Worm (Caenorhabditis elegans) whole organism, L4 larva: ENCODE measurements around the gene T26C5.4.
A peak's percentile ranks its signal among the peaks of the same experiment; 100 is the strongest.

ENCODE experiments used
- D1046.2 ChIP-seq: fragments of 200-800 bp; sonication (Bioruptor generic); IDR thresholded peaks from 2 replicates; pipeline ENCODE4 v1.3.6; 2022; ENCODE audit warnings: missing genetic modification characterization, missing compliant biosample characterization
- F49E8.2 ChIP-seq: sonication (generic microtip); optimal IDR thresholded peaks from 2 replicates; lab custom pipeline; 2016; ENCODE audit warnings: missing compliant biosample characterization, mild to moderate bottlenecking, missing genetic modification characterization, borderline replicate concordance
- T20F7.1 ChIP-seq: fragments of 200-800 bp; sonication (Bioruptor generic); optimal IDR thresholded peaks from 2 replicates; lab custom pipeline; 2018; ENCODE audit warnings: mild to moderate bottlenecking, missing genetic modification characterization, missing compliant biosample characterization
- Y105C5A.15 ChIP-seq: fragments of 200-800 bp; sonication (Bioruptor generic); IDR thresholded peaks from 2 replicates; pipeline ENCODE4 v1.3.6; 2022; ENCODE audit warnings: missing genetic modification characterization, missing compliant biosample characterization
- Y5F2A.4 ChIP-seq: fragments of 200-800 bp; sonication (Bioruptor generic); optimal IDR thresholded peaks from 2 replicates; lab custom pipeline; 2018; ENCODE audit warnings: mild to moderate bottlenecking, missing genetic modification characterization, missing compliant biosample characterization
- aha-1 ChIP-seq: fragments of 150-350 bp; peaks from one replicate; lab custom pipeline; 2014; ENCODE audit warnings: missing biosample characterization, missing genetic modification characterization
- ceh-20 ChIP-seq: fragments of 200-800 bp; sonication (Bioruptor generic); IDR thresholded peaks from 2 replicates; pipeline ENCODE4 v1.3.6; 2022; ENCODE audit warnings: missing genetic modification reagents, missing genetic modification characterization, missing compliant biosample characterization
- ces-1 ChIP-seq: fragments of 150-350 bp; sonication (generic microtip); optimal IDR thresholded peaks from 4 replicates; lab custom pipeline; 2014; ENCODE audit warnings: missing biosample characterization, missing genetic modification reagents, missing genetic modification characterization
- cey-2 ChIP-seq: sonication (generic microtip); optimal IDR thresholded peaks from 3 replicates; lab custom pipeline; 2017; ENCODE audit warnings: missing genetic modification characterization, mild to moderate bottlenecking, missing compliant biosample characterization, antibody characterized with exemption, borderline replicate concordance; ENCODE audit not compliant: insufficient read depth
- daf-12 ChIP-seq: fragments of 150-350 bp; optimal IDR thresholded peaks from 2 replicates; lab custom pipeline; 2014; ENCODE audit warnings: missing biosample characterization, missing genetic modification reagents, missing genetic modification characterization
- daf-16 ChIP-seq, 3 experiments: sonication (generic microtip); optimal IDR thresholded peaks; 2 replicates each; lab custom pipeline; 2016 to 2017; ENCODE audit warnings: missing genetic modification characterization in 3 of 3, missing genetic modification reagents in 3 of 3, mild to moderate bottlenecking in 2 of 3, missing compliant biosample characterization in 2 of 3, missing biosample characterization in 1 of 3, moderate library complexity in 1 of 3
- daf-19 ChIP-seq: fragments of 200-800 bp; sonication (Bioruptor generic); conservative IDR thresholded peaks from 2 replicates; pipeline ENCODE4 v1.3.6; 2022; ENCODE audit warnings: missing genetic modification characterization, missing compliant biosample characterization
- daf-8 ChIP-seq: fragments of 200-800 bp; sonication (Bioruptor generic); IDR thresholded peaks from 2 replicates; pipeline ENCODE4 v1.3.6; 2022; ENCODE audit warnings: missing genetic modification characterization, missing compliant biosample characterization
- dpl-1 ChIP-seq: fragments of 150-350 bp; optimal IDR thresholded peaks from 2 replicates; lab custom pipeline; 2014; ENCODE audit warnings: missing biosample characterization, missing genetic modification reagents, missing genetic modification characterization
- dve-1 ChIP-seq: sonication (generic microtip); optimal IDR thresholded peaks from 2 replicates; lab custom pipeline; 2017; ENCODE audit warnings: antibody characterized with exemption, mild to moderate bottlenecking, missing genetic modification characterization, missing compliant biosample characterization; ENCODE audit not compliant: insufficient read depth
- gei-8 ChIP-seq: fragments of 200-800 bp; sonication (Bioruptor generic); optimal IDR thresholded peaks from 2 replicates; lab custom pipeline; 2018; ENCODE audit warnings: mild to moderate bottlenecking, missing genetic modification characterization, missing compliant biosample characterization
- hlh-11 ChIP-seq: fragments of 200-800 bp; sonication (Bioruptor generic); optimal IDR thresholded peaks from 2 replicates; lab custom pipeline; 2018; ENCODE audit warnings: mild to moderate bottlenecking, missing genetic modification characterization, missing compliant biosample characterization
- lin-15B ChIP-seq: fragments of 150-350 bp; sonication (generic microtip); optimal IDR thresholded peaks from 3 replicates; lab custom pipeline; 2014; ENCODE audit warnings: missing biosample characterization, missing genetic modification characterization
- lin-39 ChIP-seq: fragments of 150-350 bp; optimal IDR thresholded peaks from 2 replicates; lab custom pipeline; 2014; ENCODE audit warnings: missing biosample characterization, missing genetic modification reagents, missing genetic modification characterization
- mdl-1 ChIP-seq, 2 experiments: fragments of 150-350 bp in 1 of 2; sonication (generic microtip) in 1 of 2; optimal IDR thresholded peaks; 2 replicates each; lab custom pipeline; 2014 to 2017; ENCODE audit warnings: missing biosample characterization in 2 of 2, missing genetic modification characterization in 2 of 2
- mes-2 ChIP-seq: sonication (generic microtip); optimal IDR thresholded peaks from 2 replicates; lab custom pipeline; 2016; ENCODE audit warnings: missing genotype, mild to moderate bottlenecking, missing genetic modification characterization, missing compliant biosample characterization; ENCODE audit not compliant: poor library complexity, severe bottlenecking
- nhr-11 ChIP-seq: fragments of 150-350 bp; optimal IDR thresholded peaks from 2 replicates; lab custom pipeline; 2014; ENCODE audit warnings: missing biosample characterization, missing genetic modification characterization
- nhr-28 ChIP-seq: fragments of 150-350 bp; optimal IDR thresholded peaks from 2 replicates; lab custom pipeline; 2014; ENCODE audit warnings: missing biosample characterization, missing genetic modification characterization
- nhr-42 ChIP-seq: fragments of 200-800 bp; sonication (Bioruptor generic); IDR thresholded peaks from 2 replicates; pipeline ENCODE4 v1.3.6; 2022; ENCODE audit warnings: missing genetic modification characterization, missing compliant biosample characterization
- set-16 ChIP-seq: fragments of 200-800 bp; sonication (Bioruptor generic); IDR thresholded peaks from 2 replicates; pipeline ENCODE4 v1.3.6; 2022; ENCODE audit warnings: missing genetic modification reagents, missing genetic modification characterization, missing compliant biosample characterization
- tag-97 ChIP-seq: fragments of 200-800 bp; sonication (Bioruptor generic); IDR thresholded peaks from 2 replicates; pipeline ENCODE4 v1.3.6; 2022; ENCODE audit warnings: missing genetic modification characterization, missing compliant biosample characterization
- unc-62 ChIP-seq, 3 experiments: fragments of 150-350 bp in 1 of 3; sonication (generic microtip); optimal IDR thresholded peaks in 2 of 3; peaks in 1 of 3; 1 replicate in 1 of 3; 2 replicates in 2 of 3; lab custom pipeline; 2014 to 2017; ENCODE audit warnings: missing biosample characterization in 3 of 3, missing genetic modification characterization in 3 of 3, missing genetic modification reagents in 3 of 3, missing genotype in 1 of 3
- zip-2 ChIP-seq: fragments of 150-350 bp; optimal IDR thresholded peaks from 2 replicates; lab custom pipeline; 2014; ENCODE audit warnings: missing biosample characterization, missing genetic modification characterization

T26C5.4 gene

DNA sequence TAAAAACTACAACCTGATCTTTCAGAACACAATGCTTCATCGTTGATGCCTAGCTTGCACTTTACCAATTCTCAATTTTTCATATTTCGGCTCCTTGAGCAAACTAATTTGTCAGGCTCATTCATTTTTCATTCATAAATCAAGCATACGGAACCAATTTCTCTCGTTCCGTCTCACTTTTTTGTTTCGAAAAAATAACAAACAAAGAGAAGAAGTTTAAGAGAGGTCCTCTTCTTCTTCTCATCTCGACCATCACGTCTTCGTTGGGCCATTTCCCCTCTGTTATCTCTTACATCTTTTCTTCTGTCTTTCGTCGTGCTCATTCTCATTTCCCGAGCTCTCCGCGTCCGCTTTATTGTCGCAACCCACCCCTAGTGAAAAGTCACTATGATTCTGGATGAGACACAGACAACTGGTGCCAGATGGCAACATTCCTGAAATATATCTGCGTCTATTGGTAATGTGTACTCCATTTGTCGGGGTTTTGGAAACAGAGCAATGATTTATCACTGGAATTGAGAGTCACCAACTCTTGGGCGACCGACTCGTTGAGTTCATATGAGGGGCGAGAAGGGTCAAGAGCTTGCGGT lies 14.5 kb upstream of the T26C5.4 start (continued):
- no peak for TF ChIP-seq daf-19 (GFP tag; lab: Robert Waterston, UW)
- TF ChIP-seq nhr-42 (GFP tag; lab: Robert Waterston, UW): no peak
- no peak for TF ChIP-seq D1046.2 (GFP tag; lab: Robert Waterston, UW)

DNA sequence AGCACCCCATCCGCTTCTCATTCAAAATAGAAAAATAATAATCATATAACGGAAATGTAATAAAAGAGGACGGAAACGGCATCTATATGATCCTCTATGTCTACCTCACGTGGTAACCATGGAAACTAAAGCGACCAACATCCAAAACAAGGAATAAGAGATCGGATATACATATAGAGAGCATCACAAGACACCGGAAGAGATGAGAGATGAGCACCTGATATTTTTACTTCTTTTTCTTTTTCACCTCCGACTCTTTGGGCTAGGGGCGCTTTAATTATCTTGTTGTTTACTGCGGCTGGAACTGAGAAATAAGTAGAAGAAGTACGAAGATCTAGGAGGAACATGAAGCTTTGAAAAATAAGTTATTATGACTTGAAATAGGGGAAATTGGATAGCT lies 13.5 kb upstream of the T26C5.4 start:
- TF ChIP-seq mes-2 (no peak), cey-2 (tag; lab: Kevin White, UChicago) (no peak), F49E8.2 (tag; lab: Kevin White, UChicago) (no peak), nhr-11 (tag; lab: Kevin White, UChicago) (peak; percentile 46), ces-1 (no peak), unc-62 (GFP tag; optimal IDR thresholded peaks at IDR 0.05 in 1 of 2; lab: Kevin White, UChicago) (peak in 1 of 2 experiments; percentile 36), unc-62 (tag; optimal IDR thresholded peaks at IDR 0.05; lab: Kevin White, UChicago) (no peak), lin-15B (tag; lab: Kevin White, UChicago) (no peak), tag-97 (GFP tag; lab: Robert Waterston, UW) (no peak)

- TF ChIP-seq aha-1 (peak; percentile 64), Y105C5A.15 (GFP tag; lab: Robert Waterston, UW) (no peak), zip-2 (no peak)
Measured at ce11 chrII:9262845-9263402, 12.6 kb upstream of the T26C5.4 start.

ce11 chrII:9261931-9262562 lies 11.7 kb upstream of the T26C5.4 start, which contains the start of gene aqp-2:
TSS of gene aqp-2 (minus strand) at chrII:9261981.
- peak; percentile 50 for TF ChIP-seq hlh-11 (tag; lab: Kevin White, UChicago)
- no peak for TF ChIP-seq T20F7.1 (GFP tag; lab: Kevin White, UChicago)
- TF ChIP-seq Y5F2A.4 (GFP tag; lab: Kevin White, UChicago): no peak
- TF ChIP-seq nhr-11 (tag; lab: Kevin White, UChicago): peak; percentile 28
- TF ChIP-seq F49E8.2 (tag; lab: Kevin White, UChicago): no peak
- peak in 1 of 2 experiments; percentile 56 for TF ChIP-seq unc-62 (GFP tag; optimal IDR thresholded peaks at IDR 0.05 in 1 of 2; lab: Kevin White, UChicago)
- TF ChIP-seq unc-62 (tag; optimal IDR thresholded peaks at IDR 0.05; lab: Kevin White, UChicago): no peak
- TF ChIP-seq dve-1: no peak
- TF ChIP-seq daf-8 (GFP tag; lab: Robert Waterston, UW): no peak
- TF ChIP-seq daf-12: no peak
- TF ChIP-seq mdl-1 (tag; optimal IDR thresholded peaks at IDR 0.05; lab: Kevin White, UChicago): peak in 1 of 2 experiments; percentile 39
- no peak for TF ChIP-seq D1046.2 (GFP tag; lab: Robert Waterston, UW)
- TF ChIP-seq dpl-1 (GFP tag; lab: Kevin White, UChicago): no peak
- TF ChIP-seq gei-8: no peak
- TF ChIP-seq daf-16 (GFP tag; optimal IDR thresholded peaks at IDR 0.05; lab: Kevin White, UChicago): peak in 1 of 2 experiments; percentile 97
- TF ChIP-seq daf-16 (tag; optimal IDR thresholded peaks at IDR 0.05; lab: Kevin White, UChicago): no peak
- peak; percentile 31; the same call in 1 of the 2 replicates for TF ChIP-seq set-16 (GFP tag; lab: Robert Waterston, UW)

ce11 chrII:9261403-9261802 lies 11.1 kb upstream of the T26C5.4 start:
- TF ChIP-seq unc-62 (GFP tag; optimal IDR thresholded peaks at IDR 0.05 in 1 of 2; lab: Kevin White, UChicago) (peak in 1 of 2 experiments; percentile 86), unc-62 (tag; optimal IDR thresholded peaks at IDR 0.05; lab: Kevin White, UChicago) (no peak), lin-39 (tag; lab: Kevin White, UChicago) (no peak)

DNA sequence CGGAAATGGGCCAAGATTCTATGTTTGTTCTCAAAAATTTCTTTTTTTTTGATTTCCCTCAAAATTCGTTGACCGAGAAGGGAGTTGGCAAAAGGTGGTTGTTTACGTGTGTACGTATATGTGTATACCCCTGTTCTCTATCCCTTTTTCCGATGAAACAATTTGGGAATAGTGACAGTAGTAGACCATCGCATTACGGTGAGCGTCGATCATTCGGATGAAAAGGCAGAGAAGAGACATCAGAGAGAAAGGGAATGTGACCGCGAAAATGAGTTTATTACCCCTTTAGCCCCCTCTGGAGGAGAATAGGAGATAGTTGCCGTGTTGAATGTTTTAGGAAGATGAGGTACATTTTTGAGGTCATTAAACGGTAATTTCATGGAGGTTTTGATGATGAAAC lies 9.7 kb upstream of the T26C5.4 start:
- no peak for TF ChIP-seq ceh-20 (GFP tag; lab: Robert Waterston, UW)
- peak; percentile 16 for TF ChIP-seq nhr-28
